Fruit fly (Drosophila melanogaster) whole organism, prepupa: ENCODE data around the gene Reg-2.

ENCODE experiments used
- Blimp-1 ChIP-seq: fragments of 200-800 bp; sonication (Bioruptor generic); optimal IDR thresholded peaks from 3 replicates; lab custom pipeline; 2017; ENCODE audit warnings: missing biosample characterization, missing genetic modification characterization, mild to moderate bottlenecking, moderate library complexity, missing genetic modification reagents
- CG10631 ChIP-seq: fragments of 200-800 bp; sonication (Bioruptor generic); optimal IDR thresholded peaks from 2 replicates; lab custom pipeline; 2016; ENCODE audit warnings: missing biosample characterization, missing genetic modification characterization
- CG16779 ChIP-seq: fragments of 200-800 bp; sonication (Bioruptor generic); optimal IDR thresholded peaks from 3 replicates; lab custom pipeline; 2017; ENCODE audit warnings: missing biosample characterization, mild to moderate bottlenecking, missing genetic modification characterization
- CG32006 ChIP-seq: fragments of 200-800 bp; sonication (Bioruptor generic); optimal IDR thresholded peaks from 3 replicates; lab custom pipeline; 2017; ENCODE audit warnings: missing biosample characterization, mild to moderate bottlenecking, missing genetic modification characterization
- CG34406 ChIP-seq: fragments of 200-800 bp; sonication (Bioruptor generic); optimal IDR thresholded peaks from 3 replicates; lab custom pipeline; 2016; ENCODE audit warnings: missing biosample characterization, missing genetic modification characterization
- CG6854 ChIP-seq: fragments of 200-800 bp; sonication (Bioruptor generic); optimal IDR thresholded peaks from 2 replicates; lab custom pipeline; 2017; ENCODE audit warnings: missing biosample characterization, mild to moderate bottlenecking, missing genetic modification characterization
- Eip78C ChIP-seq: fragments of 200-800 bp; sonication (Bioruptor generic); peaks from one replicate; lab custom pipeline; 2016; ENCODE audit warnings: missing biosample characterization, missing genetic modification characterization
- Hr39 ChIP-seq: fragments of 200-800 bp; sonication (Bioruptor generic); optimal IDR thresholded peaks from 2 replicates; lab custom pipeline; 2016; ENCODE audit warnings: missing biosample characterization, missing genetic modification characterization
- Sox14 ChIP-seq: fragments of 200-800 bp; sonication (Bioruptor generic); optimal IDR thresholded peaks from 3 replicates; lab custom pipeline; 2016; ENCODE audit warnings: missing biosample characterization, missing genetic modification characterization
- fd85E ChIP-seq: fragments of 200-800 bp; sonication (Bioruptor generic); optimal IDR thresholded peaks from 3 replicates; lab custom pipeline; 2016; ENCODE audit warnings: missing biosample characterization, missing genetic modification characterization
- spab ChIP-seq: fragments of 200-800 bp; sonication (Bioruptor generic); optimal IDR thresholded peaks from 2 replicates; lab custom pipeline; 2017; ENCODE audit warnings: missing biosample characterization, mild to moderate bottlenecking, missing genetic modification characterization, missing genetic modification reagents
- ss ChIP-seq, 2 experiments: fragments of 200-800 bp; sonication (Bioruptor generic); optimal IDR thresholded peaks; 2 replicates in 1 of 2; 3 replicates in 1 of 2; lab custom pipeline; 2017 to 2018; ENCODE audit warnings: mild to moderate bottlenecking in 2 of 2, missing biosample characterization in 2 of 2, missing genetic modification characterization in 2 of 2, moderate library complexity in 1 of 2
- vri ChIP-seq: fragments of 200-800 bp; sonication (Bioruptor generic); optimal IDR thresholded peaks from 3 replicates; lab custom pipeline; 2016; ENCODE audit warnings: missing biosample characterization, mild to moderate bottlenecking, missing genetic modification characterization

DNA sequence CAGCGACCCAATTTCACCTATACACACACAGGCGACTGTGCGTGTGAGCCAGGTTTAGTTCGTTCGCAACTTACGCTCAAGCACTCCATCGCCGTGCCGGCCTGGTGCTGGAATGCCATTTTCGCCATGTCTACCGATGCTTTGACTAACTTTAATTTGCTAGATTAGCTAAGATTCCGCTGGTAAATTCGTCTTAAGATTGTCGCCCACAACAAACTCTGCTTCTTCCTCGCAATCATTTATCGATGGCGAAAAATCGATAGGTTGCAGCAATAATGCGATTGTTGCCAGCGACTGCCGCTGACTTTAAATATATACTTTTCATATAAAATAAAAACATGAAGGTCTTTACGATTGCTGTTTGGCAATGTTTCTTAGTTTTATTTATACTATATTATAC lies 46.3 kb upstream of the Reg-2 start, which contains the start of gene CG3402:
- TF ChIP-seq fd85E (GFP tag; lab: Kevin White, UChicago) (no peak), spab (GFP tag; lab: Kevin White, UChicago) (no peak), CG32006 (GFP tag; lab: Kevin White, UChicago) (no peak), vri (GFP tag; lab: Kevin White, UChicago) (no peak), CG10631 (GFP tag; lab: Kevin White, UChicago) (no peak), Blimp-1 (GFP tag; lab: Kevin White, UChicago) (no peak), ss (GFP tag; optimal IDR thresholded peaks at IDR 0.05; lab: Kevin White, UChicago) (no peak), Hr39 (no peak), Eip78C (peak; percentile 22), CG6854 (no peak), CG34406 (GFP tag; lab: Kevin White, UChicago) (no peak), Sox14 (no peak), CG16779 (tag; lab: Kevin White, UChicago) (no peak)
